Worm (Caenorhabditis elegans) whole organism, L1 larva: Measurements from ENCODE around the gene ceh-16.

Experiments
- aly-2 ChIP-seq: fragments of 150-350 bp; optimal IDR thresholded peaks from 2 replicates; lab custom pipeline; 2014; ENCODE audit warnings: missing biosample characterization, missing genetic modification characterization
- pag-3 ChIP-seq: sonication (generic microtip); optimal IDR thresholded peaks from 2 replicates; lab custom pipeline; 2017; ENCODE audit warnings: missing genetic modification characterization, mild to moderate bottlenecking, missing compliant biosample characterization, antibody characterized with exemption, borderline replicate concordance; ENCODE audit not compliant: insufficient read depth

DNA sequence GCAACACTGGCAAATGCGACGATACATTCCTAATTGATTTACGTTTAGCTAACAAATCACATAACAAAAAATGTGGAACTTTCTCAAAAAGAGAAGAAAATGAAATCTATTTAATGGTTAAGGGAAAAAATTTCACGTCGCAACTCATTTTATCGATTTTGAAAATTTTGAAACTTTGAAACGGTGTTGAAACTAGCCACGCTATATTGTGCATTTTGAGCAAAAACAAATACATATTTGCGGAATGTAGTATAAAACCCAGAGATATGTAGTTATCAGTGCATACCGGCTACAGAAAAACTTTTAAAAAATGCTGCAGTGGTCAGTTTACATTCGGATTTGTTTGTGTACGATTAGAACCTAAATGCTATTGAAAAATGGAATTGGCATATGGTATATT is 28.9 kb upstream of the ceh-16 start, which contains the start of gene C06E1.7:
- TF ChIP-seq pag-3 (tag; lab: Kevin White, UChicago) (no peak), aly-2 (tag; lab: Kevin White, UChicago) (no peak)
